Worm (Caenorhabditis elegans) whole organism, early embryonic: ENCODE measurements around the gene valv-1.

Experiments
- B0310.2 ChIP-seq: sonication (generic microtip); optimal IDR thresholded peaks from 2 replicates; lab custom pipeline; 2016; ENCODE audit warnings: mild to moderate bottlenecking, missing genetic modification characterization, missing compliant biosample characterization
- F13C5.2 ChIP-seq: sonication (generic microtip); optimal IDR thresholded peaks from 2 replicates; lab custom pipeline; 2017; ENCODE audit warnings: mild to moderate bottlenecking, missing genetic modification characterization, inconsistent platforms, missing compliant biosample characterization
- aly-1 ChIP-seq: sonication (generic microtip); optimal IDR thresholded peaks from 2 replicates; lab custom pipeline; 2016; ENCODE audit warnings: missing genetic modification characterization, missing compliant biosample characterization
- ama-1 ChIP-seq: fragments of 150-350 bp; optimal IDR thresholded peaks from 2 replicates; lab custom pipeline; 2014
- ceh-13 ChIP-seq: fragments of 200-800 bp; sonication (Bioruptor generic); optimal IDR thresholded peaks from 2 replicates; lab custom pipeline; 2018; ENCODE audit warnings: mild to moderate bottlenecking, missing genetic modification characterization, missing compliant biosample characterization
- ceh-36 ChIP-seq: sonication (generic microtip); optimal IDR thresholded peaks from 2 replicates; lab custom pipeline; 2016; ENCODE audit warnings: missing genetic modification characterization, inconsistent platforms, missing compliant biosample characterization
- ets-7 ChIP-seq: sonication (generic microtip); optimal IDR thresholded peaks from 2 replicates; lab custom pipeline; 2016; ENCODE audit warnings: missing genotype, missing genetic modification characterization, missing compliant biosample characterization
- flt-1 ChIP-seq: fragments of 200-800 bp; sonication (Bioruptor generic); IDR thresholded peaks from 2 replicates; pipeline ENCODE4 v1.3.6; 2022; ENCODE audit warnings: missing genetic modification characterization, missing compliant biosample characterization
- hmbx-1 ChIP-seq: sonication (generic microtip); optimal IDR thresholded peaks from 2 replicates; lab custom pipeline; 2016; ENCODE audit warnings: mild to moderate bottlenecking, missing genetic modification characterization, missing compliant biosample characterization
- hmg-4 ChIP-seq: fragments of 200-800 bp; sonication (Bioruptor generic); optimal IDR thresholded peaks from 2 replicates; lab custom pipeline; 2018; ENCODE audit warnings: mild to moderate bottlenecking, missing genetic modification characterization, missing compliant biosample characterization
- hnd-1 ChIP-seq: sonication (generic microtip); optimal IDR thresholded peaks from 2 replicates; lab custom pipeline; 2016; ENCODE audit warnings: missing genetic modification characterization, missing compliant biosample characterization
- pes-1 ChIP-seq: fragments of 200-800 bp; sonication (Bioruptor generic); IDR thresholded peaks from 2 replicates; pipeline ENCODE4 v1.3.6; 2022; ENCODE audit warnings: missing genetic modification reagents, missing genetic modification characterization, missing compliant biosample characterization
- scrt-1 ChIP-seq: fragments of 200-800 bp; sonication (Bioruptor generic); IDR thresholded peaks from 2 replicates; pipeline ENCODE4 v1.3.6; 2022; ENCODE audit warnings: missing genetic modification characterization, missing compliant biosample characterization
- sea-1 ChIP-seq: fragments of 200-800 bp; sonication (Bioruptor generic); conservative IDR thresholded peaks from 2 replicates; pipeline ENCODE4 v1.3.6; 2022; ENCODE audit warnings: missing genetic modification characterization, missing compliant biosample characterization
- tbx-11 ChIP-seq: fragments of 200-800 bp; sonication (Bioruptor generic); IDR thresholded peaks from 2 replicates; pipeline ENCODE4 v1.3.6; 2022; ENCODE audit warnings: missing genetic modification characterization, missing compliant biosample characterization
- tbx-37 ChIP-seq: fragments of 200-800 bp; sonication (Bioruptor generic); conservative IDR thresholded peaks from 2 replicates; pipeline ENCODE4 v1.3.6; 2022; ENCODE audit warnings: missing genetic modification reagents, missing genetic modification characterization, missing compliant biosample characterization
- tra-4 ChIP-seq: sonication (generic microtip); optimal IDR thresholded peaks from 2 replicates; lab custom pipeline; 2017; ENCODE audit warnings: missing genetic modification characterization, missing compliant biosample characterization

The valv-1 gene

ce11 chrIV:7404934-7405632 is 40.1 kb downstream of the valv-1 start, which contains the start of the genes C48A7.16 and egl-19:
C48A7.16 (plus strand) TSS chrIV:7405477.
egl-19 (plus strand) TSS chrIV:7405582.
- TF ChIP-seq F13C5.2 (tag; lab: Kevin White, UChicago) (no peak), sea-1 (no peak), pes-1 (GFP tag; lab: Robert Waterston, UW) (no peak), flt-1 (GFP tag; lab: Robert Waterston, UW) (no peak)

ce11 chrIV:7403422-7403821 is 41.7 kb downstream of the valv-1 start:
- TF ChIP-seq ets-7 (tag; lab: Kevin White, UChicago) (no peak), tbx-11 (GFP tag; lab: Robert Waterston, UW) (no peak), hnd-1 (tag; lab: Kevin White, UChicago) (no peak), ceh-36 (tag; lab: Kevin White, UChicago) (no peak), tra-4 (tag; lab: Kevin White, UChicago) (no peak), sea-1 (no peak), hmbx-1 (tag; lab: Kevin White, UChicago) (no peak), tbx-37 (GFP tag; lab: Robert Waterston, UW) (no peak), F13C5.2 (tag; lab: Kevin White, UChicago) (no peak), ama-1 (lab: Kevin White, UChicago) (no peak), ceh-13 (GFP tag; lab: Kevin White, UChicago) (no peak), aly-1 (tag; lab: Kevin White, UChicago) (no peak), B0310.2 (tag; lab: Kevin White, UChicago) (no peak)

DNA sequence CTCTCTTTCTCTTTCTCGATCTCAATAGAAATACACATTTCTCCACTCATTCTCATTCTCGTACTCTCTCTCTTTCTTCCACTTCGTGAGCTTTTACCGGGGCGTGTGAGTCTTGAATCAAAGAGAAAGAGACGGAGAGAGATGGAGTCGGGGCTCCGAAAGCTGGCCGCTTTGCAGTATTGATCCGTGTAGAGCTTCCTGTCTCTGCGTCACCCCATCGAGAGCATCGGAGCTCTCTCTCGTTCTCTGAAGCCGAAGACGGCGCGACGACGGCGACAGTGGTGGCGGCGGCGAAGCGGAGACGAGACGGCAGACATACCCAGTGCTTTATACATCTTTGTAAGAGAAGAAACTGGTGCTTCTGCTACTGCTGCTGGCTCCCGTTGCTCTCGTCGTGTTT is 43.1 kb downstream of the valv-1 start:
- TF ChIP-seq tra-4 (tag; lab: Kevin White, UChicago) = no peak
- no peak for TF ChIP-seq tbx-37 (GFP tag; lab: Robert Waterston, UW)
- no peak for TF ChIP-seq ceh-36 (tag; lab: Kevin White, UChicago)
- TF ChIP-seq ceh-13 (GFP tag; lab: Kevin White, UChicago) = no peak
- TF ChIP-seq hmg-4 (GFP tag; lab: Kevin White, UChicago) = peak; percentile 62
- no peak for TF ChIP-seq flt-1 (GFP tag; lab: Robert Waterston, UW)

- no peak for TF ChIP-seq flt-1 (GFP tag; lab: Robert Waterston, UW)
- TF ChIP-seq tbx-37 (GFP tag; lab: Robert Waterston, UW) = no peak
- no peak for TF ChIP-seq tbx-11 (GFP tag; lab: Robert Waterston, UW)
- no peak for TF ChIP-seq B0310.2 (tag; lab: Kevin White, UChicago)
- TF ChIP-seq tra-4 (tag; lab: Kevin White, UChicago) = no peak
- TF ChIP-seq hmbx-1 (tag; lab: Kevin White, UChicago) = no peak
- TF ChIP-seq ets-7 (tag; lab: Kevin White, UChicago) = no peak
These were observed 44.5 kb downstream of the valv-1 start for ce11 chrIV:7400502-7401118.

- TF ChIP-seq F13C5.2 (tag; lab: Kevin White, UChicago) (no peak), flt-1 (GFP tag; lab: Robert Waterston, UW) (no peak), hnd-1 (tag; lab: Kevin White, UChicago) (no peak), tra-4 (tag; lab: Kevin White, UChicago) (no peak), tbx-11 (GFP tag; lab: Robert Waterston, UW) (no peak), sea-1 (no peak), scrt-1 (GFP tag; lab: Robert Waterston, UW) (no peak), aly-1 (tag; lab: Kevin White, UChicago) (no peak), hmbx-1 (tag; lab: Kevin White, UChicago) (no peak), hmg-4 (GFP tag; lab: Kevin White, UChicago) (no peak), pes-1 (GFP tag; lab: Robert Waterston, UW) (no peak), tbx-37 (GFP tag; lab: Robert Waterston, UW) (no peak), ceh-36 (tag; lab: Kevin White, UChicago) (no peak), B0310.2 (tag; lab: Kevin White, UChicago) (no peak), ceh-13 (GFP tag; lab: Kevin White, UChicago) (no peak), ama-1 (lab: Kevin White, UChicago) (no peak), ets-7 (tag; lab: Kevin White, UChicago) (no peak)
These were observed 47.6 kb downstream of the valv-1 start for ce11 chrIV:7397507-7397906.
